Worm (Caenorhabditis elegans): ENCODE results near the gene str-56.

- TF ChIP-seq pha-4 (tag; optimal IDR thresholded peaks at IDR 0.05) (no peak), tbx-2 (tag; optimal IDR thresholded peaks at IDR 0.05) (no peak), hlh-30 (tag; optimal IDR thresholded peaks at IDR 0.05; ENCODE audit: insufficient read depth) (no peak), ama-1 (optimal IDR thresholded peaks at IDR 0.05) (no peak), pag-3 (tag; optimal IDR thresholded peaks at IDR 0.05; ENCODE audit: borderline replicate concordance) (no peak), ceh-2 (tag; optimal IDR thresholded peaks at IDR 0.05) (no peak), pat-9 (tag; optimal IDR thresholded peaks at IDR 0.05) (no peak), T23F11.4 (GFP tag; optimal IDR thresholded peaks at IDR 0.05) (no peak), sdc-2 (tag; optimal IDR thresholded peaks at IDR 0.05) (no peak), elt-2 (tag; optimal IDR thresholded peaks at IDR 0.05) (no peak), gmeb-2 (tag; optimal IDR thresholded peaks at IDR 0.05) (no peak), fkh-10 (GFP tag; optimal IDR thresholded peaks at IDR 0.05) (no peak), che-1 (tag; optimal IDR thresholded peaks at IDR 0.05) (no peak), pha-2 (tag; optimal IDR thresholded peaks at IDR 0.05) (no peak)
Measured at ce11 chrV:15862599-15862998, 9.8 kb upstream of the str-56 start, which contains the start of gene srz-12.
